Worm (Caenorhabditis elegans): ENCODE data around the gene Y59H11AR.10.

Gene Y59H11AR.10

ce11 chrIV:8626294-8626693 is 23.3 kb downstream of the Y59H11AR.10 start:
- no peak for TF ChIP-seq B0310.2 (tag; optimal IDR thresholded peaks at IDR 0.05)
- no peak for TF ChIP-seq hmbx-1 (tag; optimal IDR thresholded peaks at IDR 0.05)
- TF ChIP-seq F13C5.2 (tag; optimal IDR thresholded peaks at IDR 0.05), result no peak
- TF ChIP-seq ceh-13 (GFP tag; optimal IDR thresholded peaks at IDR 0.05), result no peak
- TF ChIP-seq aly-1 (tag; optimal IDR thresholded peaks at IDR 0.05), result no peak
- TF ChIP-seq hnd-1 (tag; optimal IDR thresholded peaks at IDR 0.05), result no peak
- no peak for TF ChIP-seq scrt-1 (GFP tag; IDR thresholded peaks at IDR 0.05)
- TF ChIP-seq hmg-4 (GFP tag; optimal IDR thresholded peaks at IDR 0.05), result no peak
- no peak for TF ChIP-seq sea-1 (GFP tag; conservative IDR thresholded peaks at IDR 0.05)

ce11 chrIV:8627328-8627727 is 24.4 kb downstream of the Y59H11AR.10 start, which contains the start of gene F42A9.11:
F42A9.11 (plus strand) TSS chrIV:8627637.
- peak; percentile 40 for TF ChIP-seq aly-1 (tag; optimal IDR thresholded peaks at IDR 0.05)
- TF ChIP-seq ets-7 (tag; optimal IDR thresholded peaks at IDR 0.05), result no peak
- peak; percentile 12 for TF ChIP-seq hmg-4 (GFP tag; optimal IDR thresholded peaks at IDR 0.05)

ce11 chrIV:8628262-8628661 is 25.3 kb downstream of the Y59H11AR.10 start:
- TF ChIP-seq pes-1 (GFP tag; IDR thresholded peaks at IDR 0.05) (no peak), hnd-1 (tag; optimal IDR thresholded peaks at IDR 0.05) (no peak), tbx-11 (GFP tag; IDR thresholded peaks at IDR 0.05) (no peak), flt-1 (GFP tag; IDR thresholded peaks at IDR 0.05) (no peak), scrt-1 (GFP tag; IDR thresholded peaks at IDR 0.05) (no peak), tra-4 (tag; optimal IDR thresholded peaks at IDR 0.05) (no peak), tbx-37 (GFP tag; conservative IDR thresholded peaks at IDR 0.05) (no peak), ama-1 (optimal IDR thresholded peaks at IDR 0.05) (no peak), B0310.2 (tag; optimal IDR thresholded peaks at IDR 0.05) (no peak), hmg-4 (GFP tag; optimal IDR thresholded peaks at IDR 0.05) (no peak), ets-7 (tag; optimal IDR thresholded peaks at IDR 0.05) (no peak), aly-1 (tag; optimal IDR thresholded peaks at IDR 0.05) (no peak), sea-1 (GFP tag; conservative IDR thresholded peaks at IDR 0.05) (no peak), hmbx-1 (tag; optimal IDR thresholded peaks at IDR 0.05) (no peak)

ce11 chrIV:8629609-8630052 is 26.7 kb downstream of the Y59H11AR.10 start:
- TF ChIP-seq ama-1 (optimal IDR thresholded peaks at IDR 0.05) (no peak), tbx-11 (GFP tag; IDR thresholded peaks at IDR 0.05) (0 out of 2 replicates have a peak, but pooled peaks have one; percentile 43)

ce11 chrIV:8630243-8630642 is 27.3 kb downstream of the Y59H11AR.10 start:
- TF ChIP-seq hmg-4 (GFP tag; optimal IDR thresholded peaks at IDR 0.05) (no peak), sea-1 (GFP tag; conservative IDR thresholded peaks at IDR 0.05) (no peak), scrt-1 (GFP tag; IDR thresholded peaks at IDR 0.05) (no peak)

ce11 chrIV:8631033-8631432 is 28.1 kb downstream of the Y59H11AR.10 start, which contains the start of gene dgk-4:
dgk-4 (plus strand) TSS chrIV:8631333.
- TF ChIP-seq scrt-1 (GFP tag; IDR thresholded peaks at IDR 0.05) (no peak), aly-1 (tag; optimal IDR thresholded peaks at IDR 0.05) (no peak), hmbx-1 (tag; optimal IDR thresholded peaks at IDR 0.05) (no peak), tbx-11 (GFP tag; IDR thresholded peaks at IDR 0.05) (no peak), tra-4 (tag; optimal IDR thresholded peaks at IDR 0.05) (no peak), sea-1 (GFP tag; conservative IDR thresholded peaks at IDR 0.05) (no peak), ama-1 (optimal IDR thresholded peaks at IDR 0.05) (no peak), ets-7 (tag; optimal IDR thresholded peaks at IDR 0.05) (no peak)

- TF ChIP-seq pes-1 (GFP tag; IDR thresholded peaks at IDR 0.05) (no peak), hmbx-1 (tag; optimal IDR thresholded peaks at IDR 0.05) (no peak), tra-4 (tag; optimal IDR thresholded peaks at IDR 0.05) (no peak), hnd-1 (tag; optimal IDR thresholded peaks at IDR 0.05) (no peak), tbx-37 (GFP tag; conservative IDR thresholded peaks at IDR 0.05) (no peak), ceh-36 (tag; optimal IDR thresholded peaks at IDR 0.05) (no peak), B0310.2 (tag; optimal IDR thresholded peaks at IDR 0.05) (no peak), aly-1 (tag; optimal IDR thresholded peaks at IDR 0.05) (no peak), tbx-11 (GFP tag; IDR thresholded peaks at IDR 0.05) (no peak), F13C5.2 (tag; optimal IDR thresholded peaks at IDR 0.05) (no peak), ama-1 (optimal IDR thresholded peaks at IDR 0.05) (no peak), ets-7 (tag; optimal IDR thresholded peaks at IDR 0.05) (no peak), flt-1 (GFP tag; IDR thresholded peaks at IDR 0.05) (no peak), ceh-13 (GFP tag; optimal IDR thresholded peaks at IDR 0.05) (no peak)
Observed at ce11 chrIV:8638761-8639160, 35.8 kb downstream of the Y59H11AR.10 start, which contains the start of gene F42A9.9. F42A9.9 (minus strand) TSS chrIV:8638861.

- TF ChIP-seq ama-1 (optimal IDR thresholded peaks at IDR 0.05), result no peak
- TF ChIP-seq hmbx-1 (tag; optimal IDR thresholded peaks at IDR 0.05), result no peak
- no peak for TF ChIP-seq tbx-37 (GFP tag; conservative IDR thresholded peaks at IDR 0.05)
- TF ChIP-seq B0310.2 (tag; optimal IDR thresholded peaks at IDR 0.05), result no peak
- no peak for TF ChIP-seq hnd-1 (tag; optimal IDR thresholded peaks at IDR 0.05)
- TF ChIP-seq scrt-1 (GFP tag; IDR thresholded peaks at IDR 0.05), result no peak
- TF ChIP-seq pes-1 (GFP tag; IDR thresholded peaks at IDR 0.05), result no peak
Observed at ce11 chrIV:8644432-8644831, 41.5 kb downstream of the Y59H11AR.10 start, which contains the start of gene C49C8.3. C49C8.3 (plus strand) TSS chrIV:8644732.

- TF ChIP-seq ceh-13 (GFP tag; optimal IDR thresholded peaks at IDR 0.05) (no peak), flt-1 (GFP tag; IDR thresholded peaks at IDR 0.05) (no peak), ets-7 (tag; optimal IDR thresholded peaks at IDR 0.05) (no peak), hnd-1 (tag; optimal IDR thresholded peaks at IDR 0.05) (no peak), scrt-1 (GFP tag; IDR thresholded peaks at IDR 0.05) (no peak), B0310.2 (tag; optimal IDR thresholded peaks at IDR 0.05) (no peak), ceh-36 (tag; optimal IDR thresholded peaks at IDR 0.05) (no peak), hmbx-1 (tag; optimal IDR thresholded peaks at IDR 0.05) (no peak), ama-1 (optimal IDR thresholded peaks at IDR 0.05) (no peak), tra-4 (tag; optimal IDR thresholded peaks at IDR 0.05) (no peak), aly-1 (tag; optimal IDR thresholded peaks at IDR 0.05) (no peak), tbx-37 (GFP tag; conservative IDR thresholded peaks at IDR 0.05) (no peak), tbx-11 (GFP tag; IDR thresholded peaks at IDR 0.05) (no peak), hmg-4 (GFP tag; optimal IDR thresholded peaks at IDR 0.05) (no peak), pes-1 (GFP tag; IDR thresholded peaks at IDR 0.05) (no peak)
Observed at ce11 chrIV:8648502-8648901, 45.5 kb downstream of the Y59H11AR.10 start, which contains the start of gene cyp-33E1. cyp-33E1 (minus strand) TSS chrIV:8648602.

Data from whole organism, early embryonic.